Fruit fly (Drosophila melanogaster) whole organism, embryonic: ENCODE data around the gene Ir68b.

Experiments
- Adf1 ChIP-seq: fragments of 200-800 bp; sonication (Bioruptor generic); IDR thresholded peaks from 2 replicates; pipeline ENCODE4 v1.3.6; 2022; ENCODE audit warnings: missing biosample characterization, missing genetic modification characterization
- Blimp-1 ChIP-seq: fragments of 200-800 bp; sonication (Bioruptor generic); optimal IDR thresholded peaks from 3 replicates; lab custom pipeline; 2018; ENCODE audit warnings: missing biosample characterization, missing genetic modification characterization, mild to moderate bottlenecking, moderate library complexity, missing genetic modification reagents
- BtbVII ChIP-seq: fragments of 200-800 bp; sonication (Bioruptor generic); optimal IDR thresholded peaks from 3 replicates; lab custom pipeline; 2017; ENCODE audit warnings: missing biosample characterization, mild to moderate bottlenecking, missing genetic modification characterization
- Bteb2 ChIP-seq: fragments of 200-800 bp; sonication (Bioruptor generic); optimal IDR thresholded peaks from 2 replicates; lab custom pipeline; 2016; ENCODE audit warnings: missing biosample characterization, missing genetic modification characterization
- CG10274 ChIP-seq: fragments of 200-800 bp; sonication (Bioruptor generic); optimal IDR thresholded peaks from 3 replicates; lab custom pipeline; 2017; ENCODE audit warnings: missing biosample characterization, mild to moderate bottlenecking, missing genetic modification characterization
- CG10565 ChIP-seq: fragments of 200-800 bp; sonication (Bioruptor generic); optimal IDR thresholded peaks from 3 replicates; lab custom pipeline; 2016; ENCODE audit warnings: missing biosample characterization, mild to moderate bottlenecking, missing genetic modification characterization
- CG10979 ChIP-seq: fragments of 200-800 bp; sonication (Bioruptor generic); optimal IDR thresholded peaks from 2 replicates; lab custom pipeline; 2018; ENCODE audit warnings: missing biosample characterization, mild to moderate bottlenecking, missing genetic modification characterization, moderate library complexity
- CG12659 ChIP-seq: fragments of 200-800 bp; sonication (Bioruptor generic); optimal IDR thresholded peaks from 3 replicates; lab custom pipeline; 2017; ENCODE audit warnings: mild to moderate bottlenecking, missing biosample characterization, missing genetic modification reagents, missing genetic modification characterization
- CG13296 ChIP-seq: fragments of 200-800 bp; sonication (Bioruptor generic); optimal IDR thresholded peaks from 3 replicates; lab custom pipeline; 2018; ENCODE audit warnings: missing biosample characterization, mild to moderate bottlenecking, missing genetic modification characterization
- CG13624 ChIP-seq: fragments of 200-800 bp; sonication (Bioruptor generic); optimal IDR thresholded peaks from 2 replicates; lab custom pipeline; 2016; ENCODE audit warnings: missing biosample characterization, missing genetic modification characterization
- CG15073 ChIP-seq: fragments of 200-800 bp; sonication (Bioruptor generic); optimal IDR thresholded peaks from 2 replicates; lab custom pipeline; 2016; ENCODE audit warnings: missing biosample characterization, missing genetic modification characterization
- CG1529 ChIP-seq: fragments of 200-800 bp; sonication (Bioruptor generic); optimal IDR thresholded peaks from 3 replicates; lab custom pipeline; 2018; ENCODE audit warnings: missing biosample characterization, missing genetic modification characterization
- CG17328 ChIP-seq: fragments of 200-800 bp; sonication (Bioruptor generic); IDR thresholded peaks from 2 replicates; pipeline ENCODE4 v1.3.6; 2022; ENCODE audit warnings: missing biosample characterization, missing genetic modification characterization
- CG2712 ChIP-seq: fragments of 200-800 bp; optimal IDR thresholded peaks from 3 replicates; lab custom pipeline; 2019; ENCODE audit warnings: missing biosample characterization, mild to moderate bottlenecking, missing genetic modification characterization, moderate library complexity
- CG31224 ChIP-seq: fragments of 200-800 bp; sonication (Bioruptor generic); IDR thresholded peaks from 2 replicates; pipeline ENCODE4 v1.3.6; 2022; ENCODE audit warnings: missing biosample characterization, missing genetic modification characterization
- CG3163 ChIP-seq: fragments of 200-800 bp; sonication (Bioruptor generic); optimal IDR thresholded peaks from 3 replicates; lab custom pipeline; 2016; ENCODE audit warnings: missing biosample characterization, missing genetic modification characterization
- CG32767 ChIP-seq: fragments of 200-800 bp; sonication (Bioruptor generic); IDR thresholded peaks from 2 replicates; pipeline ENCODE4 v1.3.6; 2022; ENCODE audit warnings: missing biosample characterization, missing genetic modification characterization
- CG3281 ChIP-seq: fragments of 200-800 bp; sonication (Bioruptor generic); optimal IDR thresholded peaks from 3 replicates; lab custom pipeline; 2017; ENCODE audit warnings: missing biosample characterization, mild to moderate bottlenecking, missing genetic modification characterization
- CG33213 ChIP-seq: fragments of 200-800 bp; sonication (Bioruptor generic); optimal IDR thresholded peaks from 3 replicates; lab custom pipeline; 2016; ENCODE audit warnings: missing biosample characterization, missing genetic modification characterization
- CG6854 ChIP-seq: fragments of 200-800 bp; sonication (Bioruptor generic); optimal IDR thresholded peaks from 3 replicates; lab custom pipeline; 2017; ENCODE audit warnings: missing biosample characterization, mild to moderate bottlenecking, missing genetic modification characterization
- CG7963 ChIP-seq: fragments of 200-800 bp; sonication (Bioruptor generic); IDR thresholded peaks from 3 replicates; pipeline ENCODE4 v1.3.6; 2022; ENCODE audit warnings: missing biosample characterization, missing genetic modification characterization; ENCODE audit not compliant: partially characterized antibody
- CG8478 ChIP-seq: fragments of >200 bp; optimal IDR thresholded peaks from 2 replicates; lab custom pipeline; 2018
- CG9876 ChIP-seq: fragments of 200-800 bp; sonication (Bioruptor generic); optimal IDR thresholded peaks from 2 replicates; lab custom pipeline; 2016; ENCODE audit warnings: missing biosample characterization, missing genetic modification characterization
- CHES-1-like ChIP-seq: fragments of 200-800 bp; sonication (Bioruptor generic); optimal IDR thresholded peaks from 2 replicates; lab custom pipeline; 2016; ENCODE audit warnings: missing biosample characterization, missing genetic modification characterization
- Camta ChIP-seq: fragments of 200-800 bp; sonication (Bioruptor generic); optimal IDR thresholded peaks from 2 replicates; lab custom pipeline; 2016; ENCODE audit warnings: missing biosample characterization, missing genetic modification characterization
- Dad ChIP-seq: fragments of 200-800 bp; sonication (Bioruptor generic); optimal IDR thresholded peaks from 3 replicates; lab custom pipeline; 2016; ENCODE audit warnings: missing biosample characterization, missing genetic modification characterization
- Doc3 ChIP-seq: fragments of 200-800 bp; sonication (Bioruptor generic); IDR thresholded peaks from 3 replicates; pipeline ENCODE4 v1.3.6; 2022; ENCODE audit warnings: missing biosample characterization, missing genetic modification characterization; ENCODE audit not compliant: partially characterized antibody
- HHEX ChIP-seq: fragments of 200-800 bp; sonication (Bioruptor generic); optimal IDR thresholded peaks from 3 replicates; lab custom pipeline; 2017; ENCODE audit warnings: missing biosample characterization, mild to moderate bottlenecking, missing genetic modification characterization, missing genetic modification reagents
- HLH54F ChIP-seq: fragments of 200-800 bp; sonication (Bioruptor generic); optimal IDR thresholded peaks from 3 replicates; lab custom pipeline; 2016; ENCODE audit warnings: missing biosample characterization, missing genetic modification characterization
- Hsf ChIP-seq: fragments of 200-800 bp; sonication (Bioruptor generic); optimal IDR thresholded peaks from 3 replicates; lab custom pipeline; 2016; ENCODE audit warnings: missing biosample characterization, missing genetic modification characterization
- Meics ChIP-seq: fragments of 200-800 bp; sonication (Bioruptor generic); optimal IDR thresholded peaks from 2 replicates; lab custom pipeline; 2017; ENCODE audit warnings: missing biosample characterization, mild to moderate bottlenecking, missing genetic modification characterization
- NfI ChIP-seq: fragments of 200-800 bp; sonication (Bioruptor generic); optimal IDR thresholded peaks from 3 replicates; lab custom pipeline; 2018; ENCODE audit warnings: missing biosample characterization, mild to moderate bottlenecking, missing genetic modification characterization, moderate library complexity
- Six4 ChIP-seq: fragments of 200-800 bp; sonication (Bioruptor generic); optimal IDR thresholded peaks from 2 replicates; lab custom pipeline; 2016; ENCODE audit warnings: missing biosample characterization, missing genetic modification characterization
- Trl ChIP-seq, 3 experiments: fragments of >200 bp in 2 of 3; fragments of 200-800 bp in 1 of 3; sonication (Bioruptor generic) in 1 of 3; optimal IDR thresholded peaks; 2 replicates in 1 of 3; 3 replicates in 2 of 3; lab custom pipeline; 2016 to 2017; ENCODE audit warnings: missing biosample characterization in 1 of 3, missing genetic modification characterization in 1 of 3
- ara ChIP-seq: fragments of 200-800 bp; sonication (Bioruptor generic); IDR thresholded peaks from 2 replicates; pipeline ENCODE4 v1.3.6; 2022; ENCODE audit warnings: missing biosample characterization, missing genetic modification characterization
- ash1 ChIP-seq: fragments of 200-800 bp; sonication (Bioruptor generic); optimal IDR thresholded peaks from 2 replicates; lab custom pipeline; 2018; ENCODE audit warnings: missing biosample characterization, mild to moderate bottlenecking, missing genetic modification characterization
- bab2 ChIP-seq: fragments of 200-800 bp; sonication (Bioruptor generic); optimal IDR thresholded peaks from 2 replicates; lab custom pipeline; 2016; ENCODE audit warnings: missing biosample characterization, missing genetic modification characterization
- dimm ChIP-seq: fragments of 200-800 bp; sonication (Bioruptor generic); IDR thresholded peaks from 2 replicates; pipeline ENCODE4 v1.3.6; 2022; ENCODE audit warnings: missing biosample characterization, missing genetic modification characterization
- dmrt11E ChIP-seq: fragments of 200-800 bp; sonication (Bioruptor generic); optimal IDR thresholded peaks from 3 replicates; lab custom pipeline; 2018; ENCODE audit warnings: missing biosample characterization, mild to moderate bottlenecking, missing genetic modification characterization, moderate library complexity
- gem ChIP-seq: fragments of 200-800 bp; sonication (Bioruptor generic); optimal IDR thresholded peaks from 2 replicates; lab custom pipeline; 2019; ENCODE audit warnings: missing biosample characterization, mild to moderate bottlenecking, missing genetic modification characterization, moderate library complexity
- hb ChIP-seq: fragments of 200-800 bp; sonication (Bioruptor generic); IDR thresholded peaks from 3 replicates; pipeline ENCODE4 v1.3.6; 2022; ENCODE audit warnings: missing biosample characterization, missing genetic modification characterization; ENCODE audit not compliant: partially characterized antibody
- her ChIP-seq: fragments of 200-800 bp; sonication (Bioruptor generic); optimal IDR thresholded peaks from 2 replicates; lab custom pipeline; 2016; ENCODE audit warnings: missing biosample characterization, missing genetic modification characterization
- lab ChIP-seq: fragments of 200-800 bp; sonication (Bioruptor generic); optimal IDR thresholded peaks from 3 replicates; lab custom pipeline; 2017; ENCODE audit warnings: missing biosample characterization, missing genetic modification characterization, mild to moderate bottlenecking, moderate library complexity, missing genetic modification reagents
- p53 ChIP-seq: fragments of 200-800 bp; sonication (Bioruptor generic); optimal IDR thresholded peaks from 2 replicates; lab custom pipeline; 2016; ENCODE audit warnings: missing biosample characterization, missing genetic modification characterization
- pb ChIP-seq: fragments of 200-800 bp; sonication (Bioruptor generic); optimal IDR thresholded peaks from 3 replicates; lab custom pipeline; 2016; ENCODE audit warnings: missing biosample characterization, missing genetic modification characterization
- pnt ChIP-seq: fragments of 200-800 bp; sonication (Bioruptor generic); optimal IDR thresholded peaks from 3 replicates; lab custom pipeline; 2016; ENCODE audit warnings: missing biosample characterization, missing genetic modification characterization
- repo ChIP-seq: fragments of 200-800 bp; sonication (Bioruptor generic); optimal IDR thresholded peaks from 2 replicates; lab custom pipeline; 2016; ENCODE audit warnings: missing biosample characterization, missing genetic modification characterization
- row ChIP-seq: fragments of 200-800 bp; sonication (Bioruptor generic); IDR thresholded peaks from 3 replicates; pipeline ENCODE4 v1.3.6; 2022; ENCODE audit warnings: missing biosample characterization, missing genetic modification characterization
- run ChIP-seq: fragments of 200-800 bp; sonication (Bioruptor generic); optimal IDR thresholded peaks from 3 replicates; lab custom pipeline; 2018; ENCODE audit warnings: missing biosample characterization, mild to moderate bottlenecking, missing genetic modification characterization
- sob ChIP-seq: fragments of 200-800 bp; sonication (Bioruptor generic); IDR thresholded peaks from 2 replicates; pipeline ENCODE4 v1.3.6; 2022; ENCODE audit warnings: missing biosample characterization, missing genetic modification characterization
- sqz ChIP-seq: fragments of 200-800 bp; sonication (Bioruptor generic); optimal IDR thresholded peaks from 3 replicates; lab custom pipeline; 2018; ENCODE audit warnings: missing biosample characterization, mild to moderate bottlenecking, missing genetic modification characterization
- z ChIP-seq: fragments of 200-800 bp; sonication (Bioruptor generic); IDR thresholded peaks from 3 replicates; pipeline ENCODE4 v1.3.6; 2022; ENCODE audit warnings: missing biosample characterization, missing genetic modification characterization

The Ir68b gene

dm6 chr3L:12083861-12084260 lies 43.3 kb downstream of the Ir68b start (continued):
- TF ChIP-seq Doc3 (GFP tag; lab: Robert Waterston, UW) (no peak), CG10565 (GFP tag; lab: Kevin White, UChicago) (no peak), CG10274 (GFP tag; lab: Kevin White, UChicago) (no peak), p53 (GFP tag; lab: Kevin White, UChicago) (no peak), Hsf (GFP tag; lab: Kevin White, UChicago) (peak; percentile 8), NfI (GFP tag; lab: Kevin White, UChicago) (peak; percentile 4), dimm (GFP tag; lab: Robert Waterston, UW) (no peak), CG2712 (peak; percentile 70), her (no peak), CG3163 (GFP tag; lab: Kevin White, UChicago) (no peak), Dad (GFP tag; lab: Kevin White, UChicago) (no peak), ara (GFP tag; lab: Robert Waterston, UW) (peak; percentile 52), CG6854 (GFP tag; lab: Kevin White, UChicago) (peak; percentile 66), HLH54F (GFP tag; lab: Kevin White, UChicago) (no peak), CG3281 (GFP tag; lab: Kevin White, UChicago) (peak; percentile 48), dmrt11E (tag; lab: Kevin White, UChicago) (peak; percentile 75), CG7963 (GFP tag; lab: Robert Waterston, UW) (no peak), Adf1 (no peak), HHEX (GFP tag; lab: Kevin White, UChicago) (peak; percentile 59), CG33213 (GFP tag; lab: Kevin White, UChicago) (peak; percentile 31), pb (GFP tag; lab: Kevin White, UChicago) (no peak), Bteb2 (no peak), CG9876 (no peak), Meics (GFP tag; lab: Kevin White, UChicago) (peak; percentile 16), hb (GFP tag; lab: Robert Waterston, UW) (no peak), BtbVII (GFP tag; lab: Kevin White, UChicago) (peak; percentile 54), Trl (optimal IDR thresholded peaks at IDR 0.05; lab: Kevin White, UChicago) (no peak), Trl (GFP tag; optimal IDR thresholded peaks at IDR 0.05; lab: Kevin White, UChicago) (peak; percentile 23), CG13624 (no peak), sob (GFP tag; lab: Robert Waterston, UW) (no peak), gem (tag; lab: Kevin White, UChicago) (peak; percentile 70), CG17328 (GFP tag; lab: Robert Waterston, UW) (no peak; the same call in 1 of the 2 replicates), ash1 (GFP tag; lab: Kevin White, UChicago) (no peak), bab2 (peak; percentile 22), sqz (GFP tag; lab: Kevin White, UChicago) (peak; percentile 70), CG8478 (lab: Kevin White, UChicago) (no peak), CG31224 (GFP tag; lab: Robert Waterston, UW) (no peak), lab (peak; percentile 76), row (GFP tag; lab: Robert Waterston, UW) (peak; percentile 23; the same call in 1 of the 3 replicates), Camta (GFP tag; lab: Kevin White, UChicago) (no peak), CHES-1-like (GFP tag; lab: Kevin White, UChicago) (no peak), z (GFP tag; lab: Robert Waterston, UW) (no peak), Blimp-1 (GFP tag; lab: Kevin White, UChicago) (peak; percentile 65), CG10979 (tag; lab: Kevin White, UChicago) (peak; percentile 68), Six4 (GFP tag; lab: Kevin White, UChicago) (peak; percentile 23), CG1529 (GFP tag; lab: Kevin White, UChicago) (peak; percentile 65), pnt (GFP tag; lab: Kevin White, UChicago) (no peak), repo (GFP tag; lab: Kevin White, UChicago) (no peak), CG15073 (GFP tag; lab: Kevin White, UChicago) (no peak), CG13296 (GFP tag; lab: Kevin White, UChicago) (peak; percentile 65), run (tag; lab: Kevin White, UChicago) (no peak), CG32767 (GFP tag; lab: Robert Waterston, UW) (peak; percentile 26; the same call in 1 of the 2 replicates), CG12659 (GFP tag; lab: Kevin White, UChicago) (peak; percentile 40)
